Worm (Caenorhabditis elegans) whole organism, L3 larva: ENCODE results near the gene F35H10.5.

ENCODE experiments used
- R02D3.7 ChIP-seq: fragments of 150-350 bp; optimal IDR thresholded peaks from 2 replicates; lab custom pipeline; 2014; ENCODE audit warnings: missing biosample characterization, missing genetic modification characterization
- ZK546.5 ChIP-seq: sonication (generic microtip); optimal IDR thresholded peaks from 2 replicates; lab custom pipeline; 2017; ENCODE audit warnings: missing biosample characterization, missing genetic modification characterization
- aly-2 ChIP-seq: fragments of 150-350 bp; optimal IDR thresholded peaks from 2 replicates; lab custom pipeline; 2014; ENCODE audit warnings: missing biosample characterization, missing genetic modification characterization
- ama-1 ChIP-seq: fragments of 150-350 bp; optimal IDR thresholded peaks from 2 replicates; lab custom pipeline; 2018
- ceh-16 ChIP-seq: sonication (generic microtip); optimal IDR thresholded peaks from 2 replicates; lab custom pipeline; 2017; ENCODE audit warnings: missing biosample characterization, missing genetic modification characterization
- ceh-9 ChIP-seq: sonication (generic microtip); optimal IDR thresholded peaks from 2 replicates; lab custom pipeline; 2018; ENCODE audit warnings: missing biosample characterization, missing genetic modification characterization
- daf-12 ChIP-seq: fragments of 150-350 bp; optimal IDR thresholded peaks from 2 replicates; lab custom pipeline; 2014; ENCODE audit warnings: missing biosample characterization, missing genetic modification reagents, missing genetic modification characterization
- egl-27 ChIP-seq: sonication (generic microtip); optimal IDR thresholded peaks from 4 replicates; lab custom pipeline; 2017; ENCODE audit warnings: missing biosample characterization, missing genetic modification reagents, missing genetic modification characterization
- elt-1 ChIP-seq: fragments of 150-350 bp; optimal IDR thresholded peaks from 2 replicates; lab custom pipeline; 2014; ENCODE audit warnings: missing biosample characterization, missing genetic modification characterization
- elt-2 ChIP-seq: sonication (generic microtip); optimal IDR thresholded peaks from 2 replicates; lab custom pipeline; 2016; ENCODE audit warnings: missing genetic modification reagents, mild to moderate bottlenecking, missing genetic modification characterization, missing compliant biosample characterization
- elt-3 ChIP-seq, 3 experiments: fragments of 150-350 bp in 1 of 3; sonication (generic microtip) in 2 of 3; optimal IDR thresholded peaks; 2 replicates in 2 of 3; 4 replicates in 1 of 3; lab custom pipeline; 2014 to 2017; ENCODE audit warnings: missing biosample characterization in 3 of 3, missing genetic modification characterization in 3 of 3
- fkh-2 ChIP-seq: fragments of 150-350 bp; optimal IDR thresholded peaks from 2 replicates; lab custom pipeline; 2014; ENCODE audit warnings: missing biosample characterization, missing genetic modification reagents, missing genetic modification characterization
- fos-1 ChIP-seq: fragments of 150-350 bp; optimal IDR thresholded peaks from 2 replicates; lab custom pipeline; 2014; ENCODE audit warnings: missing biosample characterization, missing genetic modification characterization
- hmg-11 ChIP-seq: sonication (generic microtip); optimal IDR thresholded peaks from 2 replicates; lab custom pipeline; 2016; ENCODE audit warnings: missing genetic modification characterization, missing compliant biosample characterization
- jun-1 ChIP-seq: fragments of 150-350 bp; optimal IDR thresholded peaks from 2 replicates; lab custom pipeline; 2014; ENCODE audit warnings: missing biosample characterization, missing genetic modification reagents, missing genetic modification characterization
- lin-15B ChIP-seq: fragments of 150-350 bp; optimal IDR thresholded peaks from 2 replicates; lab custom pipeline; 2014; ENCODE audit warnings: missing biosample characterization, missing genetic modification characterization
- lin-39 ChIP-seq: fragments of 150-350 bp; optimal IDR thresholded peaks from 2 replicates; lab custom pipeline; 2018; ENCODE audit warnings: missing biosample characterization, missing genetic modification reagents, missing genetic modification characterization
- mdl-1 ChIP-seq: fragments of 150-350 bp; optimal IDR thresholded peaks from 2 replicates; lab custom pipeline; 2014; ENCODE audit warnings: missing biosample characterization, missing genetic modification characterization
- nhr-11 ChIP-seq: fragments of 150-350 bp; optimal IDR thresholded peaks from 2 replicates; lab custom pipeline; 2014; ENCODE audit warnings: missing biosample characterization, missing genetic modification characterization
- nhr-23 ChIP-seq: fragments of 150-350 bp; optimal IDR thresholded peaks from 2 replicates; lab custom pipeline; 2014; ENCODE audit warnings: missing biosample characterization, missing genetic modification reagents, missing genetic modification characterization
- nhr-237 ChIP-seq: fragments of 150-350 bp; optimal IDR thresholded peaks from 2 replicates; lab custom pipeline; 2014; ENCODE audit warnings: missing biosample characterization, missing genetic modification characterization
- nhr-25 ChIP-seq: sonication (generic microtip); optimal IDR thresholded peaks from 2 replicates; lab custom pipeline; 2017; ENCODE audit warnings: missing biosample characterization, missing genetic modification characterization
- nhr-43 ChIP-seq: sonication (generic microtip); optimal IDR thresholded peaks from 2 replicates; lab custom pipeline; 2016; ENCODE audit warnings: mild to moderate bottlenecking, missing genetic modification characterization, missing compliant biosample characterization; ENCODE audit not compliant: poor library complexity, severe bottlenecking
- nhr-67 ChIP-seq: fragments of 150-350 bp; optimal IDR thresholded peaks from 2 replicates; lab custom pipeline; 2014; ENCODE audit warnings: missing biosample characterization, missing genetic modification characterization
- nhr-76 ChIP-seq: fragments of 150-350 bp; sonication (generic microtip); optimal IDR thresholded peaks from 5 replicates; lab custom pipeline; 2014; ENCODE audit warnings: missing biosample characterization, missing genetic modification characterization
- nhr-77 ChIP-seq: fragments of 150-350 bp; optimal IDR thresholded peaks from 2 replicates; lab custom pipeline; 2014; ENCODE audit warnings: missing biosample characterization, missing genetic modification characterization
- pha-4 ChIP-seq: fragments of 150-350 bp; optimal IDR thresholded peaks from 2 replicates; lab custom pipeline; 2014; ENCODE audit warnings: missing biosample characterization, missing genetic modification reagents, missing genetic modification characterization
- pqm-1 ChIP-seq: fragments of 150-350 bp; optimal IDR thresholded peaks from 2 replicates; lab custom pipeline; 2017; ENCODE audit warnings: missing biosample characterization, missing genetic modification characterization, inconsistent platforms
- sea-2 ChIP-seq: fragments of 150-350 bp; sonication (generic microtip); optimal IDR thresholded peaks from 4 replicates; lab custom pipeline; 2014; ENCODE audit warnings: missing biosample characterization, missing genetic modification reagents, missing genetic modification characterization
- skn-1 ChIP-seq: fragments of 150-350 bp; optimal IDR thresholded peaks from 2 replicates; lab custom pipeline; 2014; ENCODE audit warnings: missing biosample characterization, missing genetic modification characterization
- snpc-4 ChIP-seq: fragments of 150-350 bp; optimal IDR thresholded peaks from 2 replicates; lab custom pipeline; 2014; ENCODE audit warnings: missing biosample characterization, missing genetic modification characterization
- tbx-2 ChIP-seq: sonication (generic microtip); optimal IDR thresholded peaks from 2 replicates; lab custom pipeline; 2016; ENCODE audit warnings: mild to moderate bottlenecking, missing genetic modification characterization, missing compliant biosample characterization
- unc-39 ChIP-seq: sonication (generic microtip); optimal IDR thresholded peaks from 4 replicates; lab custom pipeline; 2017; ENCODE audit warnings: missing biosample characterization, missing genetic modification characterization
- zag-1 ChIP-seq: fragments of 150-350 bp; optimal IDR thresholded peaks from 2 replicates; lab custom pipeline; 2014; ENCODE audit warnings: missing biosample characterization, missing genetic modification characterization
- ztf-11 ChIP-seq: fragments of 150-350 bp; optimal IDR thresholded peaks from 2 replicates; lab custom pipeline; 2014; ENCODE audit warnings: missing biosample characterization, missing genetic modification characterization
- ztf-4 ChIP-seq: fragments of 150-350 bp; optimal IDR thresholded peaks from 2 replicates; lab custom pipeline; 2014; ENCODE audit warnings: missing biosample characterization, missing genetic modification characterization

The F35H10.5 gene

DNA sequence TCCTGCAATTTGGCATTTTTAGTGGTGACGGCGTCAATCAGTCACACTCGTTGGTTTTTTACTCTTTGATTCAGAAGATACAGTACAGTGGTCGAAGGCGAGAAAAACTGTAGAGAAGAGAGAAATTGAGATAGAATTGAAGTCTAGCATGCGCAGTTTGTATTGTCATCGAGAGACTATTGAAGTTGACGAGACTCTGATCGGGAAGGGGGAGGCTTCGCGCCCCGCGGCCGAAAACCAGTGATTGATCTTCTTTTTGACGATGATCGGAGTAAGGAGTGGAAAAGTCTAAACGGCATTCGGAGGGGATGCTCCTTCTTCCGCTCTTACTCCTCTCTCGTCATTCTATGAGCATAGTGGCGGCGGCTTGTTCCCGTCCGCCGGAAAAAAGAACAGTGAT is 1.4 kb downstream of the F35H10.5 start:
- TF ChIP-seq nhr-23 (peak; percentile 16), aly-2 (no peak), skn-1 (tag; lab: Kevin White, UChicago) (no peak), elt-3 (tag; optimal IDR thresholded peaks at IDR 0.05; lab: Kevin White, UChicago) (peak in 1 of 3 experiments; percentile 9), nhr-43 (tag; lab: Kevin White, UChicago) (peak; percentile 10), ama-1 (lab: Kevin White, UChicago) (no peak), nhr-25 (tag; lab: Kevin White, UChicago) (peak; percentile 71)

DNA sequence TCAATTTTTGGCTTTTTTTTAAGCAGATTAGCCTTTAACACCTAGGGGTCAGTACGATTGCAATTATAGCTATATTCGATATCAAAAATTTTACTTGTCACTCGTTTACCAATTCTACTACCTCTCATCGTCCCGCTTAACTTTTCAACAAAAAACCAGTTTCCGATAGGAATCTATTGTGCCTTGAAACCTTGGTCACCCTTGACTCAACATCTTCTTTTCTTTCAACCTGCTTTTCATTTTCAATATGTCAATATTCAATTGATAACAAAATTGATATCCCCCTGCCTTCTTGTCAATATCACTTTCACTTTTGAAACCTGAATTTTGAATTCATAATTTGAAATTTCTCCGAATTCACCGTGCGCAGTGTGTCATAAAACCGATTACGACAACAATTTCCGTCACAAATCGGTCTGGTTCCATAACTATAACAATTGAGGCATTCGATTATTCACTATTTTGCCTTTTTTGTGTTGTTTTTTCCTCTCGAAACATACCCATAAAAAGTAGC is 2.1 kb downstream of the F35H10.5 start:
- TF ChIP-seq elt-1 (tag; lab: Kevin White, UChicago) (peak; percentile 8), skn-1 (tag; lab: Kevin White, UChicago) (no peak), nhr-76 (tag; lab: Kevin White, UChicago) (no peak), nhr-25 (tag; lab: Kevin White, UChicago) (peak; percentile 52), nhr-77 (no peak), sea-2 (GFP tag; lab: Kevin White, UChicago) (no peak), mdl-1 (no peak), lin-39 (no peak), fkh-2 (tag; lab: Kevin White, UChicago) (no peak), jun-1 (tag; lab: Kevin White, UChicago) (no peak), nhr-23 (no peak), egl-27 (no peak), ceh-9 (tag; lab: Kevin White, UChicago) (no peak), R02D3.7 (tag; lab: Kevin White, UChicago) (no peak), ceh-16 (no peak), nhr-11 (tag; lab: Kevin White, UChicago) (no peak)

ce11 chrIV:8303668-8304067 is 3.1 kb downstream of the F35H10.5 start, which contains the start of gene vha-5:
TSS of gene vha-5 (plus strand) at chrIV:8303968.
- TF ChIP-seq ZK546.5 (no peak), pha-4 (tag; lab: Kevin White, UChicago) (peak; percentile 9), lin-15B (no peak), tbx-2 (tag; lab: Kevin White, UChicago) (no peak), fkh-2 (tag; lab: Kevin White, UChicago) (no peak), fos-1 (tag; lab: Kevin White, UChicago) (no peak), daf-12 (no peak)

- TF ChIP-seq sea-2 (GFP tag; lab: Kevin White, UChicago) (no peak), nhr-43 (tag; lab: Kevin White, UChicago) (peak; percentile 37)
Observed at ce11 chrIV:8307408-8307807, 6.8 kb downstream of the F35H10.5 start.

- TF ChIP-seq unc-39 (tag; lab: Kevin White, UChicago) (no peak), hmg-11 (no peak), pha-4 (tag; lab: Kevin White, UChicago) (no peak), sea-2 (GFP tag; lab: Kevin White, UChicago) (no peak), zag-1 (tag; lab: Kevin White, UChicago) (no peak), mdl-1 (no peak), ztf-4 (tag; lab: Kevin White, UChicago) (no peak), snpc-4 (tag; lab: Kevin White, UChicago) (no peak), egl-27 (no peak), nhr-77 (no peak), ztf-11 (no peak), nhr-67 (tag; lab: Kevin White, UChicago) (no peak), elt-2 (tag; lab: Kevin White, UChicago) (no peak), skn-1 (tag; lab: Kevin White, UChicago) (no peak), nhr-237 (no peak), nhr-76 (tag; lab: Kevin White, UChicago) (no peak), pqm-1 (no peak)
Observed at ce11 chrIV:8312105-8312504, 11.5 kb downstream of the F35H10.5 start.
